Fruit fly (Drosophila melanogaster): ENCODE measurements around the gene CG8460.

The CG8460 gene

dm6 chr2L:8215259-8215929 lies 18.4 kb downstream of the CG8460 start, which contains the start of gene CG8349:
CG8349 (plus strand) TSS chr2L:8215915.
- TF ChIP-seq tai (GFP tag; optimal IDR thresholded peaks at IDR 0.05) = no peak
- no peak for TF ChIP-seq h (GFP tag; optimal IDR thresholded peaks at IDR 0.05)
- TF ChIP-seq Rel (GFP tag; optimal IDR thresholded peaks at IDR 0.05) = no peak
- peak; percentile 96 for TF ChIP-seq Rel (tag; optimal IDR thresholded peaks at IDR 0.05)
- no peak for TF ChIP-seq Hnf4 (GFP tag; optimal IDR thresholded peaks at IDR 0.05)
- peak; percentile 18 for TF ChIP-seq Myc (optimal IDR thresholded peaks at IDR 0.05)
- no peak for TF ChIP-seq psq (GFP tag; optimal IDR thresholded peaks at IDR 0.05)

dm6 chr2L:8217917-8218316 lies 20.9 kb downstream of the CG8460 start, which contains the start of gene CG8292:
CG8292 (minus strand) TSS chr2L:8218017.
- TF ChIP-seq Dif (GFP tag; optimal IDR thresholded peaks at IDR 0.05; ENCODE audit: partially characterized antibody) (no peak), woc (GFP tag; optimal IDR thresholded peaks at IDR 0.05) (no peak), Mio (GFP tag; optimal IDR thresholded peaks at IDR 0.05) (no peak), dmrt93B (GFP tag; optimal IDR thresholded peaks at IDR 0.05) (no peak)

dm6 chr2L:8220393-8220934 lies 23.5 kb downstream of the CG8460 start, which contains the start of gene Snx6:
Snx6 (minus strand) TSS chr2L:8220741.
- TF ChIP-seq Jra (GFP tag; optimal IDR thresholded peaks at IDR 0.05) = peak; percentile 27
- TF ChIP-seq sv (GFP tag; optimal IDR thresholded peaks at IDR 0.05) = no peak

- TF ChIP-seq usp (GFP tag; optimal IDR thresholded peaks at IDR 0.05) = no peak
- TF ChIP-seq Jra (GFP tag; optimal IDR thresholded peaks at IDR 0.05) = no peak
- TF ChIP-seq tai (GFP tag; optimal IDR thresholded peaks at IDR 0.05) = no peak
- TF ChIP-seq dmrt93B (GFP tag; optimal IDR thresholded peaks at IDR 0.05) = no peak
- no peak for TF ChIP-seq Dfd (GFP tag; optimal IDR thresholded peaks at IDR 0.05)
- no peak for TF ChIP-seq CG32264 (GFP tag; optimal IDR thresholded peaks at IDR 0.05)
- no peak for TF ChIP-seq Hnf4 (GFP tag; optimal IDR thresholded peaks at IDR 0.05)
- TF ChIP-seq Abd-B (GFP tag; optimal IDR thresholded peaks at IDR 0.05) = no peak
- TF ChIP-seq woc (GFP tag; optimal IDR thresholded peaks at IDR 0.05) = no peak
- no peak for TF ChIP-seq Mio (GFP tag; optimal IDR thresholded peaks at IDR 0.05)
- TF ChIP-seq jim (GFP tag; optimal IDR thresholded peaks at IDR 0.05) = no peak
- TF ChIP-seq Sp1 (GFP tag; optimal IDR thresholded peaks at IDR 0.05) = no peak
- TF ChIP-seq sv (GFP tag; optimal IDR thresholded peaks at IDR 0.05) = no peak
- TF ChIP-seq dl (GFP tag; optimal IDR thresholded peaks at IDR 0.05; ENCODE audit: insufficient read depth in 1 of 2, partially characterized antibody in 2 of 2) = no peak
- no peak for TF ChIP-seq Rel (GFP tag; optimal IDR thresholded peaks at IDR 0.05)
- no peak for TF ChIP-seq Rel (tag; optimal IDR thresholded peaks at IDR 0.05)
- no peak for TF ChIP-seq rgr (GFP tag; optimal IDR thresholded peaks at IDR 0.05)
These were observed 32.1 kb downstream of the CG8460 start for dm6 chr2L:8229134-8229533.

- TF ChIP-seq usp (GFP tag; optimal IDR thresholded peaks at IDR 0.05) (no peak), HLH106 (tag; optimal IDR thresholded peaks at IDR 0.05) (peak; percentile 66), sage (GFP tag; optimal IDR thresholded peaks at IDR 0.05) (peak; percentile 46), jim (GFP tag; optimal IDR thresholded peaks at IDR 0.05) (no peak), tai (GFP tag; optimal IDR thresholded peaks at IDR 0.05) (no peak), CG9705 (GFP tag; optimal IDR thresholded peaks at IDR 0.05) (no peak), pan (optimal IDR thresholded peaks at IDR 0.05) (no peak), h (GFP tag; optimal IDR thresholded peaks at IDR 0.05) (peak; percentile 84), Sp1 (GFP tag; optimal IDR thresholded peaks at IDR 0.05) (peak; percentile 62), Hr83 (GFP tag; optimal IDR thresholded peaks at IDR 0.05; ENCODE audit: poor library complexity, severe bottlenecking) (no peak), ey (GFP tag; optimal IDR thresholded peaks at IDR 0.05) (peak; percentile 64), Dif (GFP tag; optimal IDR thresholded peaks at IDR 0.05; ENCODE audit: partially characterized antibody) (no peak), N (GFP tag; optimal IDR thresholded peaks at IDR 0.05) (no peak), foxo (GFP tag; optimal IDR thresholded peaks at IDR 0.05) (peak in 1 of 2 experiments; percentile 81), Rel (GFP tag; optimal IDR thresholded peaks at IDR 0.05) (no peak), Rel (tag; optimal IDR thresholded peaks at IDR 0.05) (no peak), Abd-B (GFP tag; optimal IDR thresholded peaks at IDR 0.05) (no peak), fru (GFP tag; optimal IDR thresholded peaks at IDR 0.05) (peak; percentile 76), Dfd (GFP tag; optimal IDR thresholded peaks at IDR 0.05) (no peak), dmrt93B (GFP tag; optimal IDR thresholded peaks at IDR 0.05) (peak; percentile 18), Hnf4 (GFP tag; optimal IDR thresholded peaks at IDR 0.05) (peak; percentile 66), Myc (optimal IDR thresholded peaks at IDR 0.05) (no peak), OdsH (GFP tag; optimal IDR thresholded peaks at IDR 0.05) (peak; percentile 68), sv (GFP tag; optimal IDR thresholded peaks at IDR 0.05) (no peak), rgr (GFP tag; optimal IDR thresholded peaks at IDR 0.05) (peak; percentile 67), lola (GFP tag; optimal IDR thresholded peaks at IDR 0.05) (no peak), br (GFP tag; optimal IDR thresholded peaks at IDR 0.05) (peak; percentile 74), Mio (GFP tag; optimal IDR thresholded peaks at IDR 0.05) (no peak), CrebA (GFP tag; optimal IDR thresholded peaks at IDR 0.05; ENCODE audit: borderline replicate concordance) (no peak), Jra (GFP tag; optimal IDR thresholded peaks at IDR 0.05) (peak; percentile 20), dl (GFP tag; optimal IDR thresholded peaks at IDR 0.05; ENCODE audit: insufficient read depth in 1 of 2, partially characterized antibody in 2 of 2) (no peak), GATAd (GFP tag; optimal IDR thresholded peaks at IDR 0.05) (no peak), CG32264 (GFP tag; optimal IDR thresholded peaks at IDR 0.05) (peak; percentile 48), Vsx2 (GFP tag; optimal IDR thresholded peaks at IDR 0.05; ENCODE audit: partially characterized antibody) (no peak), psq (GFP tag; optimal IDR thresholded peaks at IDR 0.05) (peak; percentile 50), woc (GFP tag; optimal IDR thresholded peaks at IDR 0.05) (peak; percentile 34)
These were observed 32.6 kb downstream of the CG8460 start for dm6 chr2L:8229628-8230027.
